Worm (Caenorhabditis elegans) whole organism, late embryonic: Measurements from ENCODE around the gene sma-4.

ENCODE experiments used
- F13H6.1 ChIP-seq: sonication (generic microtip); optimal IDR thresholded peaks from 2 replicates; lab custom pipeline; 2016; ENCODE audit warnings: missing genetic modification characterization, missing compliant biosample characterization
- ceh-14 ChIP-seq: sonication (generic microtip); optimal IDR thresholded peaks from 2 replicates; lab custom pipeline; 2016; ENCODE audit warnings: missing genotype, missing genetic modification characterization, missing compliant biosample characterization
- ceh-19 ChIP-seq: fragments of 200-800 bp; sonication (Bioruptor generic); optimal IDR thresholded peaks from 2 replicates; lab custom pipeline; 2018; ENCODE audit warnings: mild to moderate bottlenecking, missing genetic modification characterization, missing compliant biosample characterization
- ceh-48 ChIP-seq: sonication (generic microtip); optimal IDR thresholded peaks from 2 replicates; lab custom pipeline; 2016; ENCODE audit warnings: missing genetic modification characterization, inconsistent platforms, missing compliant biosample characterization
- dve-1 ChIP-seq: sonication (generic microtip); optimal IDR thresholded peaks from 2 replicates; lab custom pipeline; 2017; ENCODE audit warnings: antibody characterized with exemption, mild to moderate bottlenecking, missing genetic modification characterization, missing compliant biosample characterization
- fkh-10 ChIP-seq: fragments of 150-350 bp; optimal IDR thresholded peaks from 2 replicates; lab custom pipeline; 2014; ENCODE audit warnings: missing biosample characterization, missing genetic modification reagents, missing genetic modification characterization
- madf-2 ChIP-seq: sonication (generic microtip); optimal IDR thresholded peaks from 2 replicates; lab custom pipeline; 2017; ENCODE audit warnings: missing genetic modification characterization, missing compliant biosample characterization
- tbx-2 ChIP-seq: sonication (generic microtip); optimal IDR thresholded peaks from 2 replicates; lab custom pipeline; 2016; ENCODE audit warnings: missing genetic modification characterization, missing compliant biosample characterization

DNA sequence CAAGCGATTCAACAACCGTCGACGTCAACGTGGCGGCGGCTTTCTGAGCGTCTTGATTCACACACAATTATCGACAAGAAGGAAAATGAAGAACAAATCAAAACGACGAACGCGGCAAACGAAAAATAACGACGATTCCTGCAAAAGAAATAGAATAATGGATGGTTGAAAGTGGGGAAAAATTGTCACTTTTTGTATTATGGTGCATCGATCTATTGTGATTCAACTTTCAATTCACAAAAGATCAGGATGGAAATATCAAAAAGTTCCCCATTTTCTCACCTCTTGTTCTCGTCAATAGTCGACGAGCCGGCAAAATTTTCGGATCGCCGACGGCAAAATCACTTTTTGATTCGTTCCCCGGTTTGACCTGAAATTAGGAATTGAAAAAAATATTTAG lies 17.3 kb downstream of the sma-4 start, which contains the start of the genes R12B2.13 and mdt-15:
- TF ChIP-seq ceh-19 (GFP tag; lab: Kevin White, UChicago) (no peak), tbx-2 (tag; lab: Kevin White, UChicago) (no peak), ceh-14 (tag; lab: Kevin White, UChicago) (no peak), madf-2 (tag; lab: Kevin White, UChicago) (no peak), ceh-48 (tag; lab: Kevin White, UChicago) (no peak), fkh-10 (GFP tag; lab: Kevin White, UChicago) (no peak), F13H6.1 (tag; lab: Kevin White, UChicago) (no peak), dve-1 (tag; lab: Kevin White, UChicago) (no peak)
